Worm (Caenorhabditis elegans) whole organism, L2 larva: Measurements from ENCODE around the gene nlp-5.

Experiments
- C34F6.9 ChIP-seq: fragments of 150-350 bp; optimal IDR thresholded peaks from 2 replicates; lab custom pipeline; 2014; ENCODE audit warnings: missing biosample characterization, missing genetic modification characterization
- F13H6.1 ChIP-seq: sonication (generic microtip); optimal IDR thresholded peaks from 2 replicates; lab custom pipeline; 2016; ENCODE audit warnings: missing genetic modification characterization, missing compliant biosample characterization
- R02D3.7 ChIP-seq: fragments of 150-350 bp; optimal IDR thresholded peaks from 2 replicates; lab custom pipeline; 2014; ENCODE audit warnings: missing biosample characterization, missing genetic modification characterization
- Y55F3AM.14 ChIP-seq: fragments of 200-800 bp; sonication (Bioruptor generic); optimal IDR thresholded peaks from 2 replicates; lab custom pipeline; 2018; ENCODE audit warnings: mild to moderate bottlenecking, missing genetic modification characterization, missing compliant biosample characterization
- ZK546.5 ChIP-seq: sonication (generic microtip); optimal IDR thresholded peaks from 2 replicates; lab custom pipeline; 2017; ENCODE audit warnings: missing biosample characterization, missing genetic modification characterization
- alr-1 ChIP-seq: fragments of 150-350 bp; optimal IDR thresholded peaks from 2 replicates; lab custom pipeline; 2014; ENCODE audit warnings: missing biosample characterization, missing genetic modification characterization
- blmp-1 ChIP-seq: sonication (generic microtip); optimal IDR thresholded peaks from 2 replicates; lab custom pipeline; 2017; ENCODE audit warnings: missing genetic modification characterization, mild to moderate bottlenecking, missing compliant biosample characterization, antibody characterized with exemption, moderate library complexity; ENCODE audit not compliant: insufficient read depth
- ceh-82 ChIP-seq: fragments of 150-350 bp; optimal IDR thresholded peaks from 2 replicates; lab custom pipeline; 2014; ENCODE audit warnings: missing biosample characterization, missing genetic modification characterization
- crh-2 ChIP-seq: sonication (generic microtip); optimal IDR thresholded peaks from 2 replicates; lab custom pipeline; 2017; ENCODE audit warnings: missing biosample characterization, missing genetic modification characterization
- dmd-4 ChIP-seq: sonication (generic microtip); optimal IDR thresholded peaks from 2 replicates; lab custom pipeline; 2017; ENCODE audit warnings: missing biosample characterization, missing genetic modification characterization
- egl-27 ChIP-seq: sonication (generic microtip); optimal IDR thresholded peaks from 3 replicates; lab custom pipeline; 2017; ENCODE audit warnings: missing biosample characterization, missing genetic modification reagents, missing genetic modification characterization
- elt-1 ChIP-seq: fragments of 150-350 bp; optimal IDR thresholded peaks from 2 replicates; lab custom pipeline; 2014; ENCODE audit warnings: missing biosample characterization, missing genetic modification characterization
- elt-3 ChIP-seq: sonication (generic microtip); optimal IDR thresholded peaks from 2 replicates; lab custom pipeline; 2017; ENCODE audit warnings: missing biosample characterization, missing genetic modification characterization
- fos-1 ChIP-seq: fragments of 150-350 bp; optimal IDR thresholded peaks from 2 replicates; lab custom pipeline; 2014; ENCODE audit warnings: missing biosample characterization, missing genetic modification characterization
- gmeb-1 ChIP-seq: fragments of 150-350 bp; optimal IDR thresholded peaks from 2 replicates; lab custom pipeline; 2014; ENCODE audit warnings: missing biosample characterization, missing genetic modification characterization
- lin-11 ChIP-seq: fragments of 150-350 bp; sonication (generic microtip); optimal IDR thresholded peaks from 2 replicates; lab custom pipeline; 2014; ENCODE audit warnings: missing biosample characterization, missing genetic modification characterization, inconsistent platforms, mixed read lengths
- lin-13 ChIP-seq: fragments of 150-350 bp; optimal IDR thresholded peaks from 2 replicates; lab custom pipeline; 2014; ENCODE audit warnings: missing biosample characterization, missing genetic modification reagents, missing genetic modification characterization
- lin-39 ChIP-seq: fragments of 150-350 bp; optimal IDR thresholded peaks from 2 replicates; lab custom pipeline; 2014; ENCODE audit warnings: missing biosample characterization, missing genetic modification reagents, missing genetic modification characterization
- lsy-2 ChIP-seq, 2 experiments: fragments of 150-350 bp in 1 of 2; sonication (generic microtip) in 1 of 2; optimal IDR thresholded peaks; 2 replicates each; lab custom pipeline; 2014 to 2017; ENCODE audit warnings: missing biosample characterization in 2 of 2, missing genetic modification characterization in 2 of 2
- mab-5 ChIP-seq: fragments of 150-350 bp; optimal IDR thresholded peaks from 2 replicates; lab custom pipeline; 2014; ENCODE audit warnings: missing biosample characterization, missing genetic modification characterization
- mbf-1 ChIP-seq: sonication (generic microtip); optimal IDR thresholded peaks from 2 replicates; lab custom pipeline; 2017; ENCODE audit warnings: missing biosample characterization, missing genetic modification characterization
- mdl-1 ChIP-seq, 2 experiments: fragments of 150-350 bp in 1 of 2; sonication (generic microtip) in 1 of 2; optimal IDR thresholded peaks; 2 replicates each; lab custom pipeline; 2017; ENCODE audit warnings: missing biosample characterization in 2 of 2, missing genetic modification characterization in 2 of 2
- nhr-10 ChIP-seq: sonication (generic microtip); optimal IDR thresholded peaks from 2 replicates; lab custom pipeline; 2017; ENCODE audit warnings: missing biosample characterization, missing genetic modification characterization
- nhr-12 ChIP-seq: fragments of 150-350 bp; optimal IDR thresholded peaks from 2 replicates; lab custom pipeline; 2014; ENCODE audit warnings: missing biosample characterization, missing genetic modification characterization
- nhr-129 ChIP-seq: fragments of 150-350 bp; optimal IDR thresholded peaks from 2 replicates; lab custom pipeline; 2014; ENCODE audit warnings: missing biosample characterization, missing genetic modification characterization
- nhr-21 ChIP-seq: fragments of 150-350 bp; optimal IDR thresholded peaks from 2 replicates; lab custom pipeline; 2014; ENCODE audit warnings: missing biosample characterization, missing genetic modification characterization
- nhr-237 ChIP-seq: fragments of 150-350 bp; optimal IDR thresholded peaks from 2 replicates; lab custom pipeline; 2014; ENCODE audit warnings: missing biosample characterization, missing genetic modification characterization
- nhr-25 ChIP-seq: fragments of 150-350 bp; sonication (generic microtip); optimal IDR thresholded peaks from 3 replicates; lab custom pipeline; 2014; ENCODE audit warnings: missing biosample characterization, missing genetic modification characterization
- nhr-77 ChIP-seq: fragments of 150-350 bp; optimal IDR thresholded peaks from 2 replicates; lab custom pipeline; 2014; ENCODE audit warnings: missing biosample characterization, missing genetic modification characterization
- peb-1 ChIP-seq: fragments of 150-350 bp; optimal IDR thresholded peaks from 2 replicates; lab custom pipeline; 2014; ENCODE audit warnings: missing biosample characterization, missing genetic modification characterization
- sem-4 ChIP-seq: fragments of 150-350 bp; optimal IDR thresholded peaks from 2 replicates; lab custom pipeline; 2014; ENCODE audit warnings: missing biosample characterization, missing genetic modification reagents, missing genetic modification characterization
- skn-1 ChIP-seq: sonication (generic microtip); optimal IDR thresholded peaks from 2 replicates; lab custom pipeline; 2017; ENCODE audit warnings: missing biosample characterization, missing genetic modification characterization
- sma-3 ChIP-seq: sonication (generic microtip); optimal IDR thresholded peaks from 2 replicates; lab custom pipeline; 2016; ENCODE audit warnings: missing genetic modification reagents, missing genetic modification characterization, missing compliant biosample characterization
- unc-39 ChIP-seq: fragments of 150-350 bp; optimal IDR thresholded peaks from 2 replicates; lab custom pipeline; 2014; ENCODE audit warnings: missing biosample characterization, missing genetic modification characterization
- unc-55 ChIP-seq: fragments of 150-350 bp; sonication (generic microtip); optimal IDR thresholded peaks from 3 replicates; lab custom pipeline; 2014; ENCODE audit warnings: missing biosample characterization, missing genetic modification reagents, missing genetic modification characterization
- zag-1 ChIP-seq: fragments of 150-350 bp; optimal IDR thresholded peaks from 2 replicates; lab custom pipeline; 2014; ENCODE audit warnings: missing biosample characterization, missing genetic modification characterization
- ztf-1 ChIP-seq: fragments of 200-800 bp; sonication (Bioruptor generic); conservative IDR thresholded peaks from 2 replicates; pipeline ENCODE4 v1.3.6; 2022; ENCODE audit warnings: missing genetic modification characterization, missing compliant biosample characterization
- ztf-11 ChIP-seq: sonication (generic microtip); optimal IDR thresholded peaks from 2 replicates; lab custom pipeline; 2017; ENCODE audit warnings: missing biosample characterization, missing genetic modification characterization

Gene nlp-5

ce11 chrII:8216922-8217321 lies 21.3 kb upstream of the nlp-5 start, which contains the start of gene ifg-1:
Gene ifg-1, plus strand, starts transcription at chrII:8217222.
- TF ChIP-seq gmeb-1 (no peak), ztf-1 (no peak)

- no peak for TF ChIP-seq nhr-12 (tag; lab: Kevin White, UChicago)
- no peak for TF ChIP-seq sma-3 (GFP tag; lab: Kevin White, UChicago)
- TF ChIP-seq ceh-82 (tag; lab: Kevin White, UChicago): no peak
- no peak for TF ChIP-seq elt-3 (tag; lab: Kevin White, UChicago)
- no peak for TF ChIP-seq ZK546.5 (tag; lab: Kevin White, UChicago)
- no peak for TF ChIP-seq nhr-25 (tag; lab: Kevin White, UChicago)
- no peak for TF ChIP-seq skn-1 (tag; lab: Kevin White, UChicago)
- no peak for TF ChIP-seq crh-2 (tag; lab: Kevin White, UChicago)
- no peak for TF ChIP-seq zag-1 (tag; lab: Kevin White, UChicago)
- no peak for TF ChIP-seq dmd-4
- no peak for TF ChIP-seq nhr-10 (tag; lab: Kevin White, UChicago)
- TF ChIP-seq mbf-1 (tag; lab: Kevin White, UChicago): no peak
- TF ChIP-seq lin-11 (tag; lab: Kevin White, UChicago): no peak
- TF ChIP-seq Y55F3AM.14 (GFP tag; lab: Kevin White, UChicago): no peak
Observed at ce11 chrII:8218266-8218665, 20.0 kb upstream of the nlp-5 start.

ce11 chrII:8220267-8220666 lies 18.0 kb upstream of the nlp-5 start:
- no peak for TF ChIP-seq ceh-82 (tag; lab: Kevin White, UChicago)
- no peak for TF ChIP-seq nhr-10 (tag; lab: Kevin White, UChicago)
- no peak for TF ChIP-seq fos-1 (tag; lab: Kevin White, UChicago)
- no peak for TF ChIP-seq unc-39
- no peak for TF ChIP-seq alr-1 (tag; lab: Kevin White, UChicago)
- TF ChIP-seq lin-13 (GFP tag; lab: Kevin White, UChicago): no peak
- TF ChIP-seq skn-1 (tag; lab: Kevin White, UChicago): no peak
- no peak for TF ChIP-seq ztf-11 (tag; lab: Kevin White, UChicago)

- peak; percentile 9 for TF ChIP-seq sma-3 (GFP tag; lab: Kevin White, UChicago)
- no peak for TF ChIP-seq lin-11 (tag; lab: Kevin White, UChicago)
- no peak for TF ChIP-seq egl-27 (tag; lab: Kevin White, UChicago)
- TF ChIP-seq nhr-129 (tag; lab: Kevin White, UChicago): peak; percentile 68
- TF ChIP-seq Y55F3AM.14 (GFP tag; lab: Kevin White, UChicago): no peak
- no peak for TF ChIP-seq mbf-1 (tag; lab: Kevin White, UChicago)
- TF ChIP-seq peb-1 (tag; lab: Kevin White, UChicago): no peak
- TF ChIP-seq unc-39: no peak
- TF ChIP-seq ztf-11 (tag; lab: Kevin White, UChicago): no peak
- no peak for TF ChIP-seq ZK546.5 (tag; lab: Kevin White, UChicago)
- TF ChIP-seq ceh-82 (tag; lab: Kevin White, UChicago): no peak
- TF ChIP-seq nhr-237: no peak
- TF ChIP-seq nhr-77 (tag; lab: Kevin White, UChicago): no peak
- peak in 1 of 2 experiments; percentile 32 for TF ChIP-seq lsy-2 (tag; optimal IDR thresholded peaks at IDR 0.05; lab: Kevin White, UChicago)
- TF ChIP-seq alr-1 (tag; lab: Kevin White, UChicago): no peak
- no peak for TF ChIP-seq gmeb-1
- no peak for TF ChIP-seq lin-13 (GFP tag; lab: Kevin White, UChicago)
- no peak for TF ChIP-seq F13H6.1
- peak; percentile 46 for TF ChIP-seq C34F6.9 (tag; lab: Kevin White, UChicago)
- no peak for TF ChIP-seq skn-1 (tag; lab: Kevin White, UChicago)
- peak; percentile 28 for TF ChIP-seq unc-55 (GFP tag; lab: Kevin White, UChicago)
- no peak for TF ChIP-seq elt-3 (tag; lab: Kevin White, UChicago)
- TF ChIP-seq mab-5 (tag; lab: Kevin White, UChicago): no peak
- TF ChIP-seq mdl-1 (tag; optimal IDR thresholded peaks at IDR 0.05; lab: Kevin White, UChicago): peak in 1 of 2 experiments; percentile 29
- TF ChIP-seq blmp-1 (tag; lab: Kevin White, UChicago): peak; percentile 10
- TF ChIP-seq sem-4 (tag; lab: Kevin White, UChicago): peak; percentile 61
- no peak for TF ChIP-seq elt-1 (tag; lab: Kevin White, UChicago)
- no peak for TF ChIP-seq R02D3.7
- peak; percentile 86 for TF ChIP-seq nhr-25 (tag; lab: Kevin White, UChicago)
- no peak for TF ChIP-seq crh-2 (tag; lab: Kevin White, UChicago)
- no peak for TF ChIP-seq lin-39 (tag; lab: Kevin White, UChicago)
- peak; percentile 35 for TF ChIP-seq fos-1 (tag; lab: Kevin White, UChicago)
- TF ChIP-seq nhr-21: peak; percentile 43
Observed at ce11 chrII:8222309-8223065, 15.8 kb upstream of the nlp-5 start, which contains the start of gene dab-1. Gene dab-1, plus strand, starts transcription at chrII:8222386.
